Worm (Caenorhabditis elegans) whole organism, L4 larva: ENCODE data around the gene F56A8.5.
A peak's percentile ranks its signal among the peaks of the same experiment; 100 is the strongest.

ENCODE experiments used
- F10B5.3 ChIP-seq: sonication (generic microtip); optimal IDR thresholded peaks from 2 replicates; lab custom pipeline; 2016; ENCODE audit warnings: mild to moderate bottlenecking, missing genetic modification characterization, missing compliant biosample characterization
- F49E8.2 ChIP-seq: sonication (generic microtip); optimal IDR thresholded peaks from 2 replicates; lab custom pipeline; 2016; ENCODE audit warnings: missing compliant biosample characterization, mild to moderate bottlenecking, missing genetic modification characterization, borderline replicate concordance
- T20F7.1 ChIP-seq: fragments of 200-800 bp; sonication (Bioruptor generic); optimal IDR thresholded peaks from 2 replicates; lab custom pipeline; 2018; ENCODE audit warnings: mild to moderate bottlenecking, missing genetic modification characterization, missing compliant biosample characterization
- ZK337.2 ChIP-seq: fragments of 200-800 bp; sonication (Bioruptor generic); IDR thresholded peaks from 2 replicates; pipeline ENCODE4 v1.3.6; 2022; ENCODE audit warnings: missing genetic modification reagents, missing genetic modification characterization, missing compliant biosample characterization
- ama-1 ChIP-seq: fragments of 150-350 bp; optimal IDR thresholded peaks from 2 replicates; lab custom pipeline; 2014; ENCODE audit warnings: inconsistent platforms, mixed read lengths
- arid-1 ChIP-seq: fragments of 200-800 bp; sonication (Bioruptor generic); conservative IDR thresholded peaks from 2 replicates; pipeline ENCODE4 v1.3.6; 2022; ENCODE audit warnings: missing genetic modification reagents, missing genetic modification characterization, missing compliant biosample characterization
- attf-4 ChIP-seq: sonication (generic microtip); optimal IDR thresholded peaks from 3 replicates; lab custom pipeline; 2017; ENCODE audit warnings: missing biosample characterization, missing genetic modification characterization
- ceh-20 ChIP-seq: fragments of 200-800 bp; sonication (Bioruptor generic); IDR thresholded peaks from 2 replicates; pipeline ENCODE4 v1.3.6; 2022; ENCODE audit warnings: missing genetic modification reagents, missing genetic modification characterization, missing compliant biosample characterization
- ceh-28 ChIP-seq: fragments of 150-350 bp; optimal IDR thresholded peaks from 2 replicates; lab custom pipeline; 2014; ENCODE audit warnings: missing biosample characterization, missing genetic modification reagents, missing genetic modification characterization
- ceh-32 ChIP-seq: sonication (generic microtip); optimal IDR thresholded peaks from 2 replicates; lab custom pipeline; 2016; ENCODE audit warnings: mild to moderate bottlenecking, missing genetic modification characterization, missing compliant biosample characterization; ENCODE audit not compliant: poor library complexity
- ceh-44 ChIP-seq: fragments of 200-800 bp; sonication (Bioruptor generic); IDR thresholded peaks from 2 replicates; pipeline ENCODE4 v1.3.6; 2022; ENCODE audit warnings: missing genetic modification reagents, missing genetic modification characterization, missing compliant biosample characterization
- ceh-62 ChIP-seq: sonication (generic microtip); optimal IDR thresholded peaks from 2 replicates; lab custom pipeline; 2017; ENCODE audit warnings: missing biosample characterization, missing genetic modification characterization
- ceh-82 ChIP-seq: sonication (generic microtip); optimal IDR thresholded peaks from 2 replicates; lab custom pipeline; 2017; ENCODE audit warnings: missing biosample characterization, missing genetic modification characterization
- cey-2 ChIP-seq: sonication (generic microtip); optimal IDR thresholded peaks from 3 replicates; lab custom pipeline; 2017; ENCODE audit warnings: missing genetic modification characterization, mild to moderate bottlenecking, missing compliant biosample characterization, antibody characterized with exemption, borderline replicate concordance; ENCODE audit not compliant: insufficient read depth
- ctbp-1 ChIP-seq: fragments of 200-800 bp; sonication (Bioruptor generic); IDR thresholded peaks from 2 replicates; pipeline ENCODE4 v1.3.6; 2022; ENCODE audit warnings: missing genetic modification reagents, missing genetic modification characterization, missing compliant biosample characterization
- daf-8 ChIP-seq: fragments of 200-800 bp; sonication (Bioruptor generic); IDR thresholded peaks from 2 replicates; pipeline ENCODE4 v1.3.6; 2022; ENCODE audit warnings: missing genetic modification characterization, missing compliant biosample characterization
- duxl-1 ChIP-seq: sonication (generic microtip); optimal IDR thresholded peaks from 2 replicates; lab custom pipeline; 2016; ENCODE audit warnings: mild to moderate bottlenecking, missing genetic modification characterization, moderate library complexity, missing compliant biosample characterization; ENCODE audit not compliant: poor library complexity
- dve-1 ChIP-seq: sonication (generic microtip); optimal IDR thresholded peaks from 2 replicates; lab custom pipeline; 2017; ENCODE audit warnings: antibody characterized with exemption, mild to moderate bottlenecking, missing genetic modification characterization, missing compliant biosample characterization; ENCODE audit not compliant: insufficient read depth
- egl-27 ChIP-seq: sonication (generic microtip); optimal IDR thresholded peaks from 3 replicates; lab custom pipeline; 2017; ENCODE audit warnings: missing biosample characterization, missing genetic modification reagents, missing genetic modification characterization
- fkh-10 ChIP-seq: fragments of 150-350 bp; optimal IDR thresholded peaks from 2 replicates; lab custom pipeline; 2014; ENCODE audit warnings: missing biosample characterization, missing genetic modification reagents, missing genetic modification characterization
- hlh-30 ChIP-seq: sonication (generic microtip); optimal IDR thresholded peaks from 2 replicates; lab custom pipeline; 2017; ENCODE audit warnings: antibody characterized with exemption, mild to moderate bottlenecking, missing genetic modification characterization, missing compliant biosample characterization; ENCODE audit not compliant: insufficient read depth
- hmg-1.1 ChIP-seq: fragments of 200-800 bp; sonication (Bioruptor generic); IDR thresholded peaks from 2 replicates; pipeline ENCODE4 v1.3.6; 2022; ENCODE audit warnings: missing genetic modification reagents, missing genetic modification characterization, missing compliant biosample characterization
- jun-1 ChIP-seq: fragments of 150-350 bp; optimal IDR thresholded peaks from 2 replicates; lab custom pipeline; 2014; ENCODE audit warnings: missing biosample characterization, missing genetic modification reagents, missing genetic modification characterization
- lim-7 ChIP-seq: fragments of 200-800 bp; sonication (Bioruptor generic); IDR thresholded peaks from 2 replicates; pipeline ENCODE4 v1.3.6; 2022; ENCODE audit warnings: missing genetic modification characterization, missing compliant biosample characterization
- lin-1 ChIP-seq: fragments of 200-800 bp; sonication (Bioruptor generic); IDR thresholded peaks from 2 replicates; pipeline ENCODE4 v1.3.6; 2022; ENCODE audit warnings: missing genetic modification reagents, missing genetic modification characterization, missing compliant biosample characterization
- lin-15B ChIP-seq: fragments of 150-350 bp; sonication (generic microtip); optimal IDR thresholded peaks from 3 replicates; lab custom pipeline; 2014; ENCODE audit warnings: missing biosample characterization, missing genetic modification characterization
- lin-38 ChIP-seq: fragments of 200-800 bp; sonication (Bioruptor generic); IDR thresholded peaks from 2 replicates; pipeline ENCODE4 v1.3.6; 2022; ENCODE audit warnings: missing genetic modification reagents, missing genetic modification characterization, missing compliant biosample characterization
- lsy-2 ChIP-seq, 2 experiments: fragments of 150-350 bp in 1 of 2; sonication (generic microtip) in 1 of 2; optimal IDR thresholded peaks; 2 replicates each; lab custom pipeline; 2014 to 2017; ENCODE audit warnings: missing biosample characterization in 2 of 2, missing genetic modification characterization in 2 of 2
- madf-5 ChIP-seq, 2 experiments: fragments of 200-800 bp; sonication (Bioruptor generic); IDR thresholded peaks; 2 replicates each; pipeline ENCODE4 v1.3.6; 2022; ENCODE audit warnings: missing compliant biosample characterization in 2 of 2, missing genetic modification characterization in 2 of 2
- mep-1 ChIP-seq: fragments of 150-350 bp; sonication (generic microtip); optimal IDR thresholded peaks from 3 replicates; lab custom pipeline; 2014; ENCODE audit warnings: missing biosample characterization, missing genetic modification characterization
- mes-2 ChIP-seq: sonication (generic microtip); optimal IDR thresholded peaks from 2 replicates; lab custom pipeline; 2016; ENCODE audit warnings: missing genotype, mild to moderate bottlenecking, missing genetic modification characterization, missing compliant biosample characterization; ENCODE audit not compliant: poor library complexity, severe bottlenecking
- mxl-2 ChIP-seq: fragments of 200-800 bp; sonication (Bioruptor generic); conservative IDR thresholded peaks from 2 replicates; pipeline ENCODE4 v1.3.6; 2022; ENCODE audit warnings: missing genetic modification reagents, missing genetic modification characterization, missing compliant biosample characterization
- mxl-3 ChIP-seq: fragments of 200-800 bp; sonication (Bioruptor generic); optimal IDR thresholded peaks from 2 replicates; lab custom pipeline; 2018; ENCODE audit warnings: mild to moderate bottlenecking, missing genetic modification characterization, missing compliant biosample characterization
- nhr-10 ChIP-seq: fragments of 150-350 bp; optimal IDR thresholded peaks from 2 replicates; lab custom pipeline; 2014; ENCODE audit warnings: missing biosample characterization, missing genetic modification characterization
- nhr-102 ChIP-seq: sonication (generic microtip); optimal IDR thresholded peaks from 2 replicates; lab custom pipeline; 2016; ENCODE audit warnings: mild to moderate bottlenecking, missing genetic modification characterization, moderate library complexity, missing compliant biosample characterization
- nhr-41 ChIP-seq: fragments of 200-800 bp; sonication (Bioruptor generic); IDR thresholded peaks from 2 replicates; pipeline ENCODE4 v1.3.6; 2022; ENCODE audit warnings: missing genetic modification reagents, missing genetic modification characterization, missing compliant biosample characterization
- nhr-42 ChIP-seq: fragments of 200-800 bp; sonication (Bioruptor generic); IDR thresholded peaks from 2 replicates; pipeline ENCODE4 v1.3.6; 2022; ENCODE audit warnings: missing genetic modification characterization, missing compliant biosample characterization
- nhr-77 ChIP-seq: fragments of 150-350 bp; optimal IDR thresholded peaks from 2 replicates; lab custom pipeline; 2014; ENCODE audit warnings: missing biosample characterization, missing genetic modification characterization
- pqm-1 ChIP-seq: sonication (generic microtip); optimal IDR thresholded peaks from 2 replicates; lab custom pipeline; 2017; ENCODE audit warnings: missing biosample characterization, missing genetic modification characterization
- rbr-2 ChIP-seq: sonication (generic microtip); optimal IDR thresholded peaks from 2 replicates; lab custom pipeline; 2016; ENCODE audit warnings: missing genotype, missing genetic modification characterization, missing compliant biosample characterization
- skn-1 ChIP-seq: fragments of 150-350 bp; optimal IDR thresholded peaks from 2 replicates; lab custom pipeline; 2014; ENCODE audit warnings: missing biosample characterization, missing genetic modification characterization
- snpc-1.2 ChIP-seq: fragments of 200-800 bp; sonication (Bioruptor generic); IDR thresholded peaks from 2 replicates; pipeline ENCODE4 v1.3.6; 2022; ENCODE audit warnings: missing genetic modification reagents, missing genetic modification characterization, missing compliant biosample characterization
- snpc-4 ChIP-seq: fragments of 150-350 bp; optimal IDR thresholded peaks from 2 replicates; lab custom pipeline; 2014; ENCODE audit warnings: missing biosample characterization, missing genetic modification characterization
- spr-1 ChIP-seq: sonication (generic microtip); optimal IDR thresholded peaks from 2 replicates; lab custom pipeline; 2016; ENCODE audit warnings: mild to moderate bottlenecking, missing genetic modification characterization, missing compliant biosample characterization
- unc-130 ChIP-seq: sonication (generic microtip); optimal IDR thresholded peaks from 2 replicates; lab custom pipeline; 2016; ENCODE audit warnings: missing genetic modification reagents, missing genetic modification characterization, missing compliant biosample characterization
- unc-39 ChIP-seq: sonication (generic microtip); optimal IDR thresholded peaks from 2 replicates; lab custom pipeline; 2017; ENCODE audit warnings: missing biosample characterization, missing genetic modification characterization
- unc-62 ChIP-seq, 3 experiments: fragments of 150-350 bp in 1 of 3; sonication (generic microtip); optimal IDR thresholded peaks in 2 of 3; peaks in 1 of 3; 1 replicate in 1 of 3; 2 replicates in 2 of 3; lab custom pipeline; 2014 to 2017; ENCODE audit warnings: missing biosample characterization in 3 of 3, missing genetic modification characterization in 3 of 3, missing genetic modification reagents in 3 of 3, missing genotype in 1 of 3
- vab-7 ChIP-seq: fragments of 200-800 bp; sonication (Bioruptor generic); IDR thresholded peaks from 2 replicates; pipeline ENCODE4 v1.3.6; 2022; ENCODE audit warnings: missing genetic modification reagents, missing genetic modification characterization, missing compliant biosample characterization
- zfp-2 ChIP-seq: sonication (generic microtip); optimal IDR thresholded peaks from 2 replicates; lab custom pipeline; 2016; ENCODE audit warnings: mild to moderate bottlenecking, missing genetic modification characterization, missing compliant biosample characterization
- zip-11 ChIP-seq: fragments of 200-800 bp; sonication (Bioruptor generic); IDR thresholded peaks from 2 replicates; pipeline ENCODE4 v1.3.6; 2022; ENCODE audit warnings: missing genetic modification characterization, missing compliant biosample characterization
- ztf-11 ChIP-seq: fragments of 150-350 bp; optimal IDR thresholded peaks from 2 replicates; lab custom pipeline; 2014; ENCODE audit warnings: missing biosample characterization, missing genetic modification characterization

F56A8.5 gene

DNA sequence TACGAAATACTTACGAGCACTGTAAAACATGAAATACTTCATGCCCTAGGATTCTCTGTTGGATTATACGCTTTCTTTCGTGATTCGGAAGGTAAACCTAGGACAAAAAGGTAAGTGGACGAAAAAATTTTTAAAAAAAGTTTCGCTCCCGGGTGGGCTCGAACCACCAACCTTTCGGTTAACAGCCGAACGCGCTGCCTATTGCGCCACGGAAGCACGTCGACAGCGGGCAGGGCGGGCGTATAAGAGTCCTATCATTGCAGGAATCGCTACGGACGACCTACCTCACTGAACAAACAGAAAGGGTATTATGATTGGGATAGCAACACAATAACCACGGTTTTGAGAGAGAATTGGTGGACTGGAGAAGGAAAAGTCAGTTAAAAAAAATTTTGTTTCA, 40.6 kb upstream of the F56A8.5 start (continued):
- TF ChIP-seq lin-15B (no peak), ctbp-1 (0 out of 2 replicates have a peak, but pooled peaks have one; percentile 29), ceh-20 (GFP tag; lab: Robert Waterston, UW) (no peak), rbr-2 (tag; lab: Kevin White, UChicago) (no peak), mes-2 (tag; lab: Kevin White, UChicago) (peak; percentile 74), ZK337.2 (GFP tag; lab: Robert Waterston, UW) (no peak), hlh-30 (tag; lab: Kevin White, UChicago) (peak; percentile 30), ceh-44 (GFP tag; lab: Robert Waterston, UW) (no peak), unc-130 (peak; percentile 9), nhr-77 (tag; lab: Kevin White, UChicago) (no peak), madf-5 (GFP tag; IDR thresholded peaks at IDR 0.05; lab: Robert Waterston, UW) (0 out of 4 replicates have a peak, but pooled peaks of 1 of the 2 experiments have one; percentile 47), vab-7 (GFP tag; lab: Robert Waterston, UW) (peak; percentile 52), nhr-102 (no peak), dve-1 (tag; lab: Kevin White, UChicago) (no peak), unc-39 (no peak), spr-1 (tag; lab: Kevin White, UChicago) (no peak), pqm-1 (no peak), snpc-1.2 (GFP tag; lab: Robert Waterston, UW) (no peak), nhr-10 (tag; lab: Kevin White, UChicago) (no peak), ceh-82 (tag; lab: Kevin White, UChicago) (no peak), mxl-3 (GFP tag; lab: Kevin White, UChicago) (no peak), jun-1 (no peak), zfp-2 (tag; lab: Kevin White, UChicago) (no peak), skn-1 (no peak), ceh-62 (tag; lab: Kevin White, UChicago) (no peak), snpc-4 (tag; lab: Kevin White, UChicago) (no peak), cey-2 (tag; lab: Kevin White, UChicago) (no peak), lim-7 (GFP tag; lab: Robert Waterston, UW) (peak; percentile 75), nhr-41 (GFP tag; lab: Robert Waterston, UW) (0 out of 2 replicates have a peak, but pooled peaks have one; percentile 5), T20F7.1 (GFP tag; lab: Kevin White, UChicago) (no peak), F49E8.2 (tag; lab: Kevin White, UChicago) (no peak), ama-1 (lab: Kevin White, UChicago) (no peak), ztf-11 (tag; lab: Kevin White, UChicago) (no peak), mxl-2 (GFP tag; lab: Robert Waterston, UW) (no peak), duxl-1 (tag; lab: Kevin White, UChicago) (peak; percentile 78), daf-8 (GFP tag; lab: Robert Waterston, UW) (no peak), egl-27 (tag; lab: Kevin White, UChicago) (no peak), F10B5.3 (tag; lab: Kevin White, UChicago) (no peak), fkh-10 (no peak), ceh-28 (no peak), arid-1 (GFP tag; lab: Robert Waterston, UW) (0 out of 2 replicates have a peak, but pooled peaks have one; percentile 15), attf-4 (tag; lab: Kevin White, UChicago) (no peak), lsy-2 (tag; optimal IDR thresholded peaks at IDR 0.05; lab: Kevin White, UChicago) (no peak), unc-62 (GFP tag; optimal IDR thresholded peaks at IDR 0.05 in 1 of 2; lab: Kevin White, UChicago) (peak in 1 of 2 experiments; percentile 57), unc-62 (tag; optimal IDR thresholded peaks at IDR 0.05; lab: Kevin White, UChicago) (no peak), hmg-1.1 (GFP tag; lab: Robert Waterston, UW) (peak; percentile 58), lin-1 (GFP tag; lab: Robert Waterston, UW) (no peak), lin-38 (GFP tag; lab: Robert Waterston, UW) (no peak; the same call in 1 of the 2 replicates), ceh-32 (tag; lab: Kevin White, UChicago) (no peak), nhr-42 (GFP tag; lab: Robert Waterston, UW) (0 out of 2 replicates have a peak, but pooled peaks have one; percentile 34), mep-1 (tag; lab: Kevin White, UChicago) (peak; percentile 48), zip-11 (GFP tag; lab: Robert Waterston, UW) (no peak)
